Fruit fly (Drosophila melanogaster): ENCODE measurements around the gene Gr36b.

DNA sequence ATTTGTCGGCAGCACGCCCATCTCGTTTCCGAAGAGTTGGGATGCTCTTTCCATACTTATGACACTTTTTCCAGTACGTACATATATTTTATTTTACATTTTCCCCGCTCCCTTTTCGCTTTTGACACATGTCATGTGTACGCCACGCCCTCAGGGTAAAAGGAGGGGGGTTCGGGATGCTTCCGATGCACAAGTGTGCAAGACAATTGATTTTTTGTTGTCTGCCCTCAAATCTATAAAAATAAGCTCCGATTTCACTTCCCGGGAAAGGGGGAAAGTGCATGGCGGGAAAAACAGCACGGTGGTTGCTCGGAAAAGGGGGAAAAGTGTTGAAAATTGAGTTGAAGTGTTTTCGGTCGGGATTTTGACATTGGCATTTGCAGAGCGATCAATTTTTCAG lies 48.5 kb downstream of the Gr36b start:
- TF ChIP-seq Crg-1 (GFP tag; optimal IDR thresholded peaks at IDR 0.05) (no peak), ovo (GFP tag; optimal IDR thresholded peaks at IDR 0.05) (no peak)
